Worm (Caenorhabditis elegans): ENCODE measurements around the gene fbxa-164.
"Not testable (repeated sequence)": the region's sequence is repeated elsewhere in the genome, so short reads cannot be mapped to it uniquely, and the experiment has no call there.

ce11 chrII:1660888-1661287, 47.0 kb upstream of the fbxa-164 start, which contains the start of gene ZC204.13:
- TF ChIP-seq nhr-237 (tag; optimal IDR thresholded peaks at IDR 0.05); fos-1 (tag; optimal IDR thresholded peaks at IDR 0.05); madf-5 (GFP tag; IDR thresholded peaks at IDR 0.05); aly-2 (tag; optimal IDR thresholded peaks at IDR 0.05); nhr-25 (tag; optimal IDR thresholded peaks at IDR 0.05; ENCODE audit: borderline replicate concordance, insufficient read depth); ceh-20 (GFP tag; IDR thresholded peaks at IDR 0.05); ama-1 (optimal IDR thresholded peaks at IDR 0.05); nhr-102 (tag; optimal IDR thresholded peaks at IDR 0.05); unc-62 (GFP tag; optimal IDR thresholded peaks at IDR 0.05 in 1 of 2); unc-62 (tag; optimal IDR thresholded peaks at IDR 0.05); Y105C5A.15 (GFP tag; IDR thresholded peaks at IDR 0.05): not testable (repeated sequence)
